Worm (Caenorhabditis elegans): ENCODE measurements around the gene gpa-9.

DNA sequence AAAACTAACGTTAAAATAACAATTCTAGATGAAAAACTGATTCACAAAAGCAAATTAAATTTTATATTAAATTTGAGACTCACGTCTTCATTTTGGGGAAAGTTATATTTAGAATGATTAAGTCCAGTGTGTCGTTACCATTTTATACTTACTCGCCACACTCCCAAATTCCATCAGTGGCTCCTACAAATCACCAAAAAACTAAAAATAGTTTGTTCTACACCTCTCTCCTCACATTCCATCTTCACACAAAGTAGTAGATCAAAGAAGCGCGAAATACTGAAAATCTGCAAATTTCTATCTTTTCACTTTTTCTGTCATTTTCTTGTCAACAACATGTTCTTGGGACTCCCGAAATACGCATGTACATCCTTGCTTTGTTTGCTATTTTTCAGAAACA is 40.3 kb downstream of the gpa-9 start, which contains the start of gene ZC116.5:
- TF ChIP-seq mdl-1 (tag; optimal IDR thresholded peaks at IDR 0.05), result no peak
- no peak for TF ChIP-seq elt-1 (tag; optimal IDR thresholded peaks at IDR 0.05)
- TF ChIP-seq nfya-1 (tag; optimal IDR thresholded peaks at IDR 0.05; ENCODE audit: insufficient read depth), result no peak
- TF ChIP-seq hmg-11 (tag; optimal IDR thresholded peaks at IDR 0.05), result no peak
- no peak for TF ChIP-seq lin-39 (tag; optimal IDR thresholded peaks at IDR 0.05)
- TF ChIP-seq fos-1 (tag; optimal IDR thresholded peaks at IDR 0.05), result no peak
- no peak for TF ChIP-seq tbx-2 (tag; optimal IDR thresholded peaks at IDR 0.05)
- TF ChIP-seq lin-15B (tag; optimal IDR thresholded peaks at IDR 0.05), result no peak
- no peak for TF ChIP-seq elt-3 (tag; optimal IDR thresholded peaks at IDR 0.05)
- no peak for TF ChIP-seq nhr-77 (tag; optimal IDR thresholded peaks at IDR 0.05)
- no peak for TF ChIP-seq nhr-76 (tag; optimal IDR thresholded peaks at IDR 0.05)
- TF ChIP-seq ztf-11 (tag; optimal IDR thresholded peaks at IDR 0.05), result no peak
- no peak for TF ChIP-seq snpc-4 (tag; optimal IDR thresholded peaks at IDR 0.05)
- TF ChIP-seq aly-2 (tag; optimal IDR thresholded peaks at IDR 0.05), result no peak
